Fruit fly (Drosophila melanogaster) whole organism, embryonic: ENCODE data around the gene dpr20.
A peak's percentile ranks its signal among the peaks of the same experiment; 100 is the strongest.

Experiments
- Aef1 ChIP-seq: fragments of 200-800 bp; sonication (Bioruptor generic); IDR thresholded peaks from 3 replicates; pipeline ENCODE4 v1.3.6; 2022; ENCODE audit warnings: missing biosample characterization, missing genetic modification characterization
- Bteb2 ChIP-seq: fragments of 200-800 bp; sonication (Bioruptor generic); optimal IDR thresholded peaks from 2 replicates; lab custom pipeline; 2016; ENCODE audit warnings: missing biosample characterization, missing genetic modification characterization
- CG1024 ChIP-seq: fragments of 200-800 bp; sonication (Bioruptor generic); IDR thresholded peaks from 2 replicates; pipeline ENCODE4 v1.3.6; 2022; ENCODE audit warnings: missing biosample characterization, missing genetic modification characterization
- CG11398 ChIP-seq: fragments of 200-800 bp; sonication (Bioruptor generic); optimal IDR thresholded peaks from 2 replicates; lab custom pipeline; 2016; ENCODE audit warnings: missing biosample characterization, missing genetic modification characterization
- CG14860 ChIP-seq: fragments of 200-800 bp; sonication (Bioruptor generic); IDR thresholded peaks from 3 replicates; pipeline ENCODE4 v1.3.6; 2022; ENCODE audit warnings: missing biosample characterization, missing genetic modification characterization; ENCODE audit not compliant: partially characterized antibody
- CG15011 ChIP-seq: fragments of 200-800 bp; sonication (Bioruptor generic); optimal IDR thresholded peaks from 3 replicates; lab custom pipeline; 2018; ENCODE audit warnings: missing biosample characterization, mild to moderate bottlenecking, missing genetic modification characterization
- CG1529 ChIP-seq: fragments of 200-800 bp; sonication (Bioruptor generic); optimal IDR thresholded peaks from 3 replicates; lab custom pipeline; 2018; ENCODE audit warnings: missing biosample characterization, missing genetic modification characterization
- CG16815 ChIP-seq: fragments of 200-800 bp; sonication (Bioruptor generic); optimal IDR thresholded peaks from 3 replicates; lab custom pipeline; 2017; ENCODE audit warnings: missing biosample characterization, mild to moderate bottlenecking, missing genetic modification characterization
- CG18764 ChIP-seq: fragments of 200-800 bp; sonication (Bioruptor generic); optimal IDR thresholded peaks from 3 replicates; lab custom pipeline; 2016; ENCODE audit warnings: missing biosample characterization, missing genetic modification characterization
- CG2202 ChIP-seq: fragments of 200-800 bp; sonication (Bioruptor generic); optimal IDR thresholded peaks from 2 replicates; lab custom pipeline; 2018; ENCODE audit warnings: missing biosample characterization, mild to moderate bottlenecking, missing genetic modification characterization
- CG2875 ChIP-seq: fragments of 200-800 bp; sonication (Bioruptor generic); optimal IDR thresholded peaks from 2 replicates; lab custom pipeline; 2017; ENCODE audit warnings: missing biosample characterization, mild to moderate bottlenecking, missing genetic modification characterization, missing genetic modification reagents
- CG4404 ChIP-seq: fragments of 200-800 bp; sonication (Bioruptor generic); IDR thresholded peaks from 2 replicates; pipeline ENCODE4 v1.3.6; 2022; ENCODE audit warnings: missing biosample characterization, missing genetic modification characterization
- CG4707 ChIP-seq: fragments of 200-800 bp; sonication (Bioruptor generic); optimal IDR thresholded peaks from 2 replicates; lab custom pipeline; 2018; ENCODE audit warnings: missing biosample characterization, mild to moderate bottlenecking, missing genetic modification characterization, moderate library complexity
- CG5245 ChIP-seq: fragments of 200-800 bp; sonication (Bioruptor generic); optimal IDR thresholded peaks from 3 replicates; lab custom pipeline; 2016; ENCODE audit warnings: missing biosample characterization, missing genetic modification characterization
- CG6254 ChIP-seq: fragments of 200-800 bp; sonication (Bioruptor generic); optimal IDR thresholded peaks from 3 replicates; lab custom pipeline; 2017; ENCODE audit warnings: mild to moderate bottlenecking, missing biosample characterization, missing genetic modification reagents, missing genetic modification characterization
- CG6683 ChIP-seq: fragments of 200-800 bp; sonication (Bioruptor generic); optimal IDR thresholded peaks from 2 replicates; lab custom pipeline; 2017; ENCODE audit warnings: missing biosample characterization, mild to moderate bottlenecking, missing genetic modification characterization, missing genetic modification reagents
- CG7372 ChIP-seq: fragments of 200-800 bp; sonication (Bioruptor generic); IDR thresholded peaks from 2 replicates; pipeline ENCODE4 v1.3.6; 2022; ENCODE audit warnings: missing biosample characterization, missing genetic modification characterization
- CG7786 ChIP-seq: fragments of 200-800 bp; sonication (Bioruptor generic); optimal IDR thresholded peaks from 2 replicates; lab custom pipeline; 2016; ENCODE audit warnings: missing biosample characterization, missing genetic modification characterization
- CG7839 ChIP-seq: fragments of 200-800 bp; sonication (Bioruptor generic); optimal IDR thresholded peaks from 3 replicates; lab custom pipeline; 2018; ENCODE audit warnings: missing biosample characterization, mild to moderate bottlenecking, missing genetic modification characterization, moderate library complexity
- CG7987 ChIP-seq: fragments of 200-800 bp; sonication (Bioruptor generic); optimal IDR thresholded peaks from 2 replicates; lab custom pipeline; 2018; ENCODE audit warnings: missing biosample characterization, mild to moderate bottlenecking, missing genetic modification characterization, moderate library complexity
- CG8478 ChIP-seq: fragments of >200 bp; optimal IDR thresholded peaks from 2 replicates; lab custom pipeline; 2018
- CG8924 ChIP-seq: fragments of 200-800 bp; optimal IDR thresholded peaks from 3 replicates; lab custom pipeline; 2019; ENCODE audit warnings: missing biosample characterization, mild to moderate bottlenecking, missing genetic modification characterization, moderate library complexity
- CG9609 ChIP-seq: fragments of 200-800 bp; sonication (Bioruptor generic); optimal IDR thresholded peaks from 3 replicates; lab custom pipeline; 2016; ENCODE audit warnings: missing biosample characterization, missing genetic modification characterization
- Camta ChIP-seq: fragments of 200-800 bp; sonication (Bioruptor generic); optimal IDR thresholded peaks from 2 replicates; lab custom pipeline; 2016; ENCODE audit warnings: missing biosample characterization, missing genetic modification characterization
- CrebB ChIP-seq: fragments of 200-800 bp; sonication (Bioruptor generic); optimal IDR thresholded peaks from 3 replicates; lab custom pipeline; 2018; ENCODE audit warnings: missing biosample characterization, mild to moderate bottlenecking, missing genetic modification characterization
- Dref ChIP-seq: fragments of 200-800 bp; sonication (Bioruptor generic); IDR thresholded peaks from 2 replicates; pipeline ENCODE4 v1.3.6; 2022; ENCODE audit warnings: missing biosample characterization, missing genetic modification characterization
- Drgx ChIP-seq: fragments of 200-800 bp; sonication (Bioruptor generic); IDR thresholded peaks from 2 replicates; pipeline ENCODE4 v1.3.6; 2022; ENCODE audit warnings: missing biosample characterization, missing genetic modification characterization
- E2f1 ChIP-seq: fragments of 200-800 bp; sonication (Bioruptor generic); IDR thresholded peaks from 2 replicates; pipeline ENCODE4 v1.3.6; 2022; ENCODE audit warnings: missing biosample characterization, missing genetic modification characterization
- Fer3 ChIP-seq: fragments of 200-800 bp; sonication (Bioruptor generic); optimal IDR thresholded peaks from 2 replicates; lab custom pipeline; 2018; ENCODE audit warnings: missing biosample characterization, mild to moderate bottlenecking, missing genetic modification characterization, moderate library complexity
- Gsc ChIP-seq: fragments of 200-800 bp; sonication (Bioruptor generic); IDR thresholded peaks from 2 replicates; pipeline ENCODE4 v1.3.6; 2022; ENCODE audit warnings: missing biosample characterization, missing genetic modification characterization
- H15 ChIP-seq: fragments of 200-800 bp; sonication (Bioruptor generic); IDR thresholded peaks from 3 replicates; pipeline ENCODE4 v1.3.6; 2022; ENCODE audit warnings: missing biosample characterization, missing genetic modification characterization
- HLH54F ChIP-seq: fragments of 200-800 bp; sonication (Bioruptor generic); optimal IDR thresholded peaks from 3 replicates; lab custom pipeline; 2016; ENCODE audit warnings: missing biosample characterization, missing genetic modification characterization
- HmgD ChIP-seq: fragments of 200-800 bp; sonication (Bioruptor generic); optimal IDR thresholded peaks from 3 replicates; lab custom pipeline; 2016; ENCODE audit warnings: missing biosample characterization, missing genetic modification characterization
- Hr51 ChIP-seq, 2 experiments: fragments of 200-800 bp; sonication (Bioruptor generic); optimal IDR thresholded peaks; 2 replicates in 1 of 2; 3 replicates in 1 of 2; lab custom pipeline; 2016 to 2018; ENCODE audit warnings: missing biosample characterization in 2 of 2, missing genetic modification characterization in 2 of 2, mild to moderate bottlenecking in 1 of 2, moderate library complexity in 1 of 2
- MTF-1 ChIP-seq: fragments of 200-800 bp; sonication (Bioruptor generic); optimal IDR thresholded peaks from 2 replicates; lab custom pipeline; 2018; ENCODE audit warnings: missing biosample characterization, mild to moderate bottlenecking, missing genetic modification characterization, borderline replicate concordance
- Optix ChIP-seq: fragments of 200-800 bp; sonication (Bioruptor generic); IDR thresholded peaks from 3 replicates; pipeline ENCODE4 v1.3.6; 2022; ENCODE audit warnings: missing biosample characterization, missing genetic modification characterization
- Tbp ChIP-seq: fragments of >200 bp; optimal IDR thresholded peaks from 2 replicates; lab custom pipeline; 2018; ENCODE audit warnings: missing biosample characterization, missing genetic modification characterization
- ash1 ChIP-seq: fragments of 200-800 bp; sonication (Bioruptor generic); optimal IDR thresholded peaks from 2 replicates; lab custom pipeline; 2018; ENCODE audit warnings: missing biosample characterization, mild to moderate bottlenecking, missing genetic modification characterization
- croc ChIP-seq: fragments of 200-800 bp; sonication (Bioruptor generic); conservative IDR thresholded peaks from 3 replicates; pipeline ENCODE4 v1.3.6; 2022; ENCODE audit warnings: missing biosample characterization, missing genetic modification characterization
- cwo ChIP-seq: fragments of 200-800 bp; sonication (Bioruptor generic); optimal IDR thresholded peaks from 3 replicates; lab custom pipeline; 2017; ENCODE audit warnings: missing biosample characterization, missing genetic modification characterization, mild to moderate bottlenecking, moderate library complexity, missing genetic modification reagents
- da ChIP-seq: fragments of 200-800 bp; sonication (Bioruptor generic); optimal IDR thresholded peaks from 2 replicates; lab custom pipeline; 2016; ENCODE audit warnings: missing biosample characterization, missing genetic modification characterization
- mld ChIP-seq: fragments of 200-800 bp; sonication (Bioruptor generic); IDR thresholded peaks from 3 replicates; pipeline ENCODE4 v1.3.6; 2022; ENCODE audit warnings: missing biosample characterization, missing genetic modification characterization; ENCODE audit not compliant: partially characterized antibody
- oc ChIP-seq: fragments of 200-800 bp; sonication (Bioruptor generic); optimal IDR thresholded peaks from 2 replicates; lab custom pipeline; 2018; ENCODE audit warnings: missing biosample characterization, mild to moderate bottlenecking, missing genetic modification characterization, moderate library complexity
- salm ChIP-seq: fragments of 200-800 bp; sonication (Bioruptor generic); optimal IDR thresholded peaks from 2 replicates; lab custom pipeline; 2018; ENCODE audit warnings: missing biosample characterization, mild to moderate bottlenecking, missing genetic modification characterization
- slou ChIP-seq: fragments of 200-800 bp; sonication (Bioruptor generic); optimal IDR thresholded peaks from 3 replicates; lab custom pipeline; 2016; ENCODE audit warnings: missing biosample characterization, missing genetic modification characterization
- slp2 ChIP-seq: fragments of 200-800 bp; sonication (Bioruptor generic); optimal IDR thresholded peaks from 2 replicates; lab custom pipeline; 2016; ENCODE audit warnings: missing biosample characterization, missing genetic modification characterization
- sna ChIP-seq: fragments of 200-800 bp; sonication (Bioruptor generic); IDR thresholded peaks from 2 replicates; pipeline ENCODE4 v1.3.6; 2022; ENCODE audit warnings: missing biosample characterization, missing genetic modification characterization; ENCODE audit not compliant: partially characterized antibody
- sob ChIP-seq: fragments of 200-800 bp; sonication (Bioruptor generic); IDR thresholded peaks from 2 replicates; pipeline ENCODE4 v1.3.6; 2022; ENCODE audit warnings: missing biosample characterization, missing genetic modification characterization
- unc-4 ChIP-seq: fragments of 200-800 bp; sonication (Bioruptor generic); IDR thresholded peaks from 2 replicates; pipeline ENCODE4 v1.3.6; 2022; ENCODE audit warnings: missing biosample characterization, missing genetic modification characterization; ENCODE audit not compliant: partially characterized antibody
- zfh2 ChIP-seq: fragments of 200-800 bp; sonication (Bioruptor generic); optimal IDR thresholded peaks from 2 replicates; lab custom pipeline; 2016; ENCODE audit warnings: missing biosample characterization, missing genetic modification characterization

dpr20 gene

DNA sequence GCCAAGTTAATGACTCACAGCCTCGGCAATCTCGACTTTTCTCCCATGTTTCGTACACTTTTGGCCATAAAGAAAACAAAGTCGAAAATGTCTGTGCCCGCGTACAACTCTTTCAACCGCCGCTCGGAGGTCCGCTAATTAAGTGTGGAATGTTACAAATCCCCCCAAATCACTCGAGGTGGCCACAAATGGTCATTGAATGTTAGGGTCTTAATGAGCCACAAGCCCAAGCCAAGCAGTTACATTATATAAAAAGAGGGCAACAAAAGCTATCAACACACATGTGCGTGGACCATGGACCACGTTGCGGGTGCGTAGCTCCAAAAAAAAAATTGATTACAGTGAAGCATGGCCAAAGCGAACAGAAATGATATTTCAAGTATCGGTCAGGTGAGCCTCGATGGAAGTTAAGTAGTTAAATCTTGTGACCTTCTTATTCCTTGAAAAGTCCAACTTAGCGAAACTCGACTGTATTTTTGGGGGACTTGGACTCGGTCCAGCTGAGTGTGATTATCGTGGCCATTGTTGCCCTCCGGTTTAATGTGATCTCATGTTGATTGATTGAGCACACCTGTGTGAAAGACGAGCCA, 37.7 kb downstream of the dpr20 start (continued):
- TF ChIP-seq Fer3 (tag; lab: Kevin White, UChicago) = peak; percentile 85
- TF ChIP-seq Tbp (GFP tag; lab: Kevin White, UChicago) = no peak
- peak; percentile 80 for TF ChIP-seq CG7786
- peak; percentile 94 for TF ChIP-seq oc (tag; lab: Kevin White, UChicago)
- peak; percentile 96 for TF ChIP-seq Optix (GFP tag; lab: Robert Waterston, UW)
- peak; percentile 73; the same call in 2 of the 3 replicates for TF ChIP-seq croc (GFP tag; lab: Robert Waterston, UW)
- peak; percentile 42 for TF ChIP-seq ash1 (GFP tag; lab: Kevin White, UChicago)
- peak; percentile 86 for TF ChIP-seq CG11398
- TF ChIP-seq CG1024 (GFP tag; lab: Robert Waterston, UW) = peak; percentile 87
- TF ChIP-seq cwo (GFP tag; lab: Kevin White, UChicago) = peak; percentile 84
- peak; percentile 58 for TF ChIP-seq CG6683 (GFP tag; lab: Kevin White, UChicago)
- no peak for TF ChIP-seq CG14860 (GFP tag; lab: Robert Waterston, UW)
- peak; percentile 78 for TF ChIP-seq CG4707 (GFP tag; lab: Kevin White, UChicago)
- TF ChIP-seq CG7839 (tag; lab: Kevin White, UChicago) = peak; percentile 91
- TF ChIP-seq Bteb2 (GFP tag; lab: Kevin White, UChicago) = peak; percentile 67
- TF ChIP-seq CG4404 (GFP tag; lab: Robert Waterston, UW) = peak; percentile 66
- TF ChIP-seq HmgD (GFP tag; lab: Kevin White, UChicago) = peak; percentile 30
- TF ChIP-seq HLH54F (GFP tag; lab: Kevin White, UChicago) = peak; percentile 87
- TF ChIP-seq CG8478 (lab: Kevin White, UChicago) = no peak
- peak; percentile 93 for TF ChIP-seq H15 (GFP tag; lab: Robert Waterston, UW)
- TF ChIP-seq CG9609 (GFP tag; lab: Kevin White, UChicago) = peak; percentile 84
- peak; percentile 63 for TF ChIP-seq CG15011 (GFP tag; lab: Kevin White, UChicago)
- peak; percentile 70 to 88 for TF ChIP-seq Hr51 (GFP tag; optimal IDR thresholded peaks at IDR 0.05; lab: Kevin White, UChicago)
- TF ChIP-seq CrebB (tag; lab: Kevin White, UChicago) = peak; percentile 85
- TF ChIP-seq CG7372 (GFP tag; lab: Robert Waterston, UW) = peak; percentile 92
- TF ChIP-seq da (GFP tag; lab: Kevin White, UChicago) = peak; percentile 69
- peak; percentile 75 for TF ChIP-seq Gsc (GFP tag; lab: Robert Waterston, UW)
- TF ChIP-seq CG1529 = peak; percentile 79
- peak; percentile 79 for TF ChIP-seq MTF-1 (GFP tag; lab: Kevin White, UChicago)
- peak; percentile 36; the same call in 1 of the 2 replicates for TF ChIP-seq Dref (GFP tag; lab: Robert Waterston, UW)
- no peak for TF ChIP-seq sna (GFP tag; lab: Robert Waterston, UW)
- TF ChIP-seq CG18764 = peak; percentile 80
- peak; percentile 81 for TF ChIP-seq CG2875 (GFP tag; lab: Kevin White, UChicago)
- TF ChIP-seq zfh2 (GFP tag; lab: Kevin White, UChicago) = peak; percentile 83
- peak; percentile 92 for TF ChIP-seq Aef1 (GFP tag; lab: Robert Waterston, UW)
- TF ChIP-seq sob (GFP tag; lab: Robert Waterston, UW) = peak; percentile 92
- no peak for TF ChIP-seq mld (GFP tag; lab: Robert Waterston, UW)
- no peak for TF ChIP-seq unc-4
- TF ChIP-seq salm (tag; lab: Kevin White, UChicago) = peak; percentile 67
- peak; percentile 88 for TF ChIP-seq CG5245 (GFP tag; lab: Kevin White, UChicago)
- peak; percentile 26 for TF ChIP-seq slou (GFP tag; lab: Kevin White, UChicago)
- TF ChIP-seq E2f1 (GFP tag; lab: Robert Waterston, UW) = peak; percentile 92
- TF ChIP-seq Camta = peak; percentile 84
- peak; percentile 38 for TF ChIP-seq CG7987 (GFP tag; lab: Kevin White, UChicago)
- peak; percentile 70 for TF ChIP-seq Drgx (GFP tag; lab: Robert Waterston, UW)
- TF ChIP-seq slp2 (GFP tag; lab: Kevin White, UChicago) = peak; percentile 84
- TF ChIP-seq CG6254 = peak; percentile 55
- peak; percentile 66 for TF ChIP-seq CG2202 (tag; lab: Kevin White, UChicago)
- peak; percentile 85 for TF ChIP-seq CG8924 (tag; lab: Kevin White, UChicago)
- TF ChIP-seq CG16815 = peak; percentile 61
